Worm (Caenorhabditis elegans) whole organism, L4 larva: ENCODE measurements around the gene nhr-260.

ENCODE experiments used
- F37D6.2 ChIP-seq: sonication (generic microtip); optimal IDR thresholded peaks from 2 replicates; lab custom pipeline; 2016; ENCODE audit warnings: mild to moderate bottlenecking, missing genetic modification characterization, missing compliant biosample characterization
- aha-1 ChIP-seq: fragments of 150-350 bp; peaks from one replicate; lab custom pipeline; 2014; ENCODE audit warnings: missing biosample characterization, missing genetic modification characterization
- jun-1 ChIP-seq: fragments of 150-350 bp; optimal IDR thresholded peaks from 2 replicates; lab custom pipeline; 2014; ENCODE audit warnings: missing biosample characterization, missing genetic modification reagents, missing genetic modification characterization
- unc-130 ChIP-seq: sonication (generic microtip); optimal IDR thresholded peaks from 2 replicates; lab custom pipeline; 2016; ENCODE audit warnings: missing genetic modification reagents, missing genetic modification characterization, missing compliant biosample characterization

- TF ChIP-seq unc-130 (GFP tag; lab: Kevin White, UChicago) = no peak
- TF ChIP-seq jun-1 (tag; lab: Kevin White, UChicago) = no peak
- no peak for TF ChIP-seq aha-1 (tag; lab: Kevin White, UChicago)
- TF ChIP-seq F37D6.2 (tag; lab: Kevin White, UChicago) = no peak
Observed at ce11 chrV:1521845-1522244, 10.4 kb upstream of the nhr-260 start, which contains the start of gene str-240.
